Fruit fly (Drosophila melanogaster) whole organism, embryonic: ENCODE measurements around the gene Ogdh.
A peak's percentile ranks its signal among the peaks of the same experiment; 100 is the strongest.

Source experiments
- ATbp ChIP-seq: fragments of 200-800 bp; sonication (Bioruptor generic); optimal IDR thresholded peaks from 2 replicates; lab custom pipeline; 2017; ENCODE audit warnings: missing biosample characterization, mild to moderate bottlenecking, missing genetic modification characterization, missing genetic modification reagents
- Abd-B ChIP-seq: fragments of 200-800 bp; sonication (Bioruptor generic); optimal IDR thresholded peaks from 2 replicates; lab custom pipeline; 2018; ENCODE audit warnings: missing biosample characterization, mild to moderate bottlenecking, missing genetic modification characterization, moderate library complexity
- Asciz ChIP-seq: fragments of 200-800 bp; sonication (Bioruptor generic); optimal IDR thresholded peaks from 2 replicates; lab custom pipeline; 2017; ENCODE audit warnings: missing biosample characterization, mild to moderate bottlenecking, missing genetic modification characterization, missing genetic modification reagents
- B-H1 ChIP-seq: fragments of 200-800 bp; sonication (Bioruptor generic); IDR thresholded peaks from 3 replicates; pipeline ENCODE4 v1.3.6; 2022; ENCODE audit warnings: missing biosample characterization, missing genetic modification characterization
- B-H2 ChIP-seq: fragments of 200-800 bp; sonication (Bioruptor generic); optimal IDR thresholded peaks from 2 replicates; lab custom pipeline; 2018; ENCODE audit warnings: missing biosample characterization, mild to moderate bottlenecking, missing genetic modification characterization
- Blimp-1 ChIP-seq: fragments of 200-800 bp; sonication (Bioruptor generic); optimal IDR thresholded peaks from 3 replicates; lab custom pipeline; 2018; ENCODE audit warnings: missing biosample characterization, missing genetic modification characterization, mild to moderate bottlenecking, moderate library complexity, missing genetic modification reagents
- CG10209 ChIP-seq: fragments of 200-800 bp; sonication (Bioruptor generic); optimal IDR thresholded peaks from 3 replicates; lab custom pipeline; 2017; ENCODE audit warnings: missing biosample characterization, mild to moderate bottlenecking, missing genetic modification characterization, missing genetic modification reagents
- CG10267 ChIP-seq: fragments of 200-800 bp; sonication (Bioruptor generic); optimal IDR thresholded peaks from 2 replicates; lab custom pipeline; 2018; ENCODE audit warnings: missing biosample characterization, mild to moderate bottlenecking, missing genetic modification characterization, moderate library complexity
- CG10979 ChIP-seq: fragments of 200-800 bp; sonication (Bioruptor generic); optimal IDR thresholded peaks from 2 replicates; lab custom pipeline; 2018; ENCODE audit warnings: missing biosample characterization, mild to moderate bottlenecking, missing genetic modification characterization, moderate library complexity
- CG12659 ChIP-seq: fragments of 200-800 bp; sonication (Bioruptor generic); optimal IDR thresholded peaks from 3 replicates; lab custom pipeline; 2017; ENCODE audit warnings: mild to moderate bottlenecking, missing biosample characterization, missing genetic modification reagents, missing genetic modification characterization
- CG12942 ChIP-seq: fragments of 200-800 bp; sonication (Bioruptor generic); optimal IDR thresholded peaks from 3 replicates; lab custom pipeline; 2016; ENCODE audit warnings: missing biosample characterization, missing genetic modification characterization
- CG15269 ChIP-seq: fragments of 200-800 bp; sonication (Bioruptor generic); optimal IDR thresholded peaks from 2 replicates; lab custom pipeline; 2018; ENCODE audit warnings: missing biosample characterization, mild to moderate bottlenecking, missing genetic modification characterization, moderate library complexity
- CG15514 ChIP-seq: fragments of 200-800 bp; sonication (Bioruptor generic); optimal IDR thresholded peaks from 3 replicates; lab custom pipeline; 2017; ENCODE audit warnings: missing biosample characterization, missing genetic modification characterization, mild to moderate bottlenecking, moderate library complexity, missing genetic modification reagents
- CG17361 ChIP-seq: fragments of 200-800 bp; sonication (Bioruptor generic); IDR thresholded peaks from 3 replicates; pipeline ENCODE4 v1.3.6; 2022; ENCODE audit warnings: missing biosample characterization, missing genetic modification characterization
- CG17829 ChIP-seq: fragments of 200-800 bp; optimal IDR thresholded peaks from 2 replicates; lab custom pipeline; 2019; ENCODE audit warnings: missing biosample characterization, mild to moderate bottlenecking, missing genetic modification characterization, moderate library complexity
- CG18262 ChIP-seq: fragments of 200-800 bp; optimal IDR thresholded peaks from 3 replicates; lab custom pipeline; 2019; ENCODE audit warnings: missing biosample characterization, mild to moderate bottlenecking, missing genetic modification characterization, moderate library complexity
- CG31441 ChIP-seq: fragments of 200-800 bp; sonication (Bioruptor generic); IDR thresholded peaks from 2 replicates; pipeline ENCODE4 v1.3.6; 2022; ENCODE audit warnings: missing biosample characterization, missing genetic modification characterization
- CG3281 ChIP-seq: fragments of 200-800 bp; sonication (Bioruptor generic); optimal IDR thresholded peaks from 3 replicates; lab custom pipeline; 2017; ENCODE audit warnings: missing biosample characterization, mild to moderate bottlenecking, missing genetic modification characterization
- CG33557 ChIP-seq: fragments of 200-800 bp; sonication (Bioruptor generic); optimal IDR thresholded peaks from 2 replicates; lab custom pipeline; 2019; ENCODE audit warnings: missing biosample characterization, mild to moderate bottlenecking, missing genetic modification characterization, moderate library complexity
- CG42726 ChIP-seq: fragments of 200-800 bp; sonication (Bioruptor generic); IDR thresholded peaks from 2 replicates; pipeline ENCODE4 v1.3.6; 2022; ENCODE audit warnings: missing biosample characterization, missing genetic modification characterization; ENCODE audit not compliant: partially characterized antibody
- CG6689 ChIP-seq: fragments of 200-800 bp; sonication (Bioruptor generic); IDR thresholded peaks from 2 replicates; pipeline ENCODE4 v1.3.6; 2022; ENCODE audit warnings: missing biosample characterization, missing genetic modification characterization
- CG7839 ChIP-seq: fragments of 200-800 bp; sonication (Bioruptor generic); optimal IDR thresholded peaks from 3 replicates; lab custom pipeline; 2018; ENCODE audit warnings: missing biosample characterization, mild to moderate bottlenecking, missing genetic modification characterization, moderate library complexity
- D19A ChIP-seq: fragments of 200-800 bp; optimal IDR thresholded peaks from 3 replicates; lab custom pipeline; 2019; ENCODE audit warnings: missing biosample characterization, mild to moderate bottlenecking, missing genetic modification characterization, moderate library complexity
- Drgx ChIP-seq: fragments of 200-800 bp; sonication (Bioruptor generic); IDR thresholded peaks from 2 replicates; pipeline ENCODE4 v1.3.6; 2022; ENCODE audit warnings: missing biosample characterization, missing genetic modification characterization
- HmgD ChIP-seq: fragments of 200-800 bp; sonication (Bioruptor generic); optimal IDR thresholded peaks from 3 replicates; lab custom pipeline; 2016; ENCODE audit warnings: missing biosample characterization, missing genetic modification characterization
- Hr78 ChIP-seq, 2 experiments: fragments of 200-800 bp in 1 of 2; fragments of >200 bp in 1 of 2; sonication (Bioruptor generic) in 1 of 2; optimal IDR thresholded peaks; 2 replicates each; lab custom pipeline; 2017 to 2019; ENCODE audit warnings: missing biosample characterization in 2 of 2, missing genetic modification characterization in 2 of 2, mild to moderate bottlenecking in 1 of 2, moderate library complexity in 1 of 2
- Sox102F ChIP-seq: fragments of 200-800 bp; sonication (Bioruptor generic); optimal IDR thresholded peaks from 2 replicates; lab custom pipeline; 2018; ENCODE audit warnings: missing biosample characterization, mild to moderate bottlenecking, missing genetic modification characterization, moderate library complexity
- Trl ChIP-seq, 3 experiments: fragments of >200 bp in 2 of 3; fragments of 200-800 bp in 1 of 3; sonication (Bioruptor generic) in 1 of 3; optimal IDR thresholded peaks; 2 replicates in 1 of 3; 3 replicates in 2 of 3; lab custom pipeline; 2016 to 2017; ENCODE audit warnings: missing biosample characterization in 1 of 3, missing genetic modification characterization in 1 of 3
- Usf ChIP-seq: fragments of 200-800 bp; sonication (Bioruptor generic); optimal IDR thresholded peaks from 2 replicates; lab custom pipeline; 2017; ENCODE audit warnings: missing genotype, missing biosample characterization, missing genetic modification characterization
- ap ChIP-seq: fragments of 200-800 bp; sonication (Bioruptor generic); IDR thresholded peaks from 2 replicates; pipeline ENCODE4 v1.3.6; 2022; ENCODE audit warnings: missing biosample characterization, missing genetic modification characterization
- bab2 ChIP-seq: fragments of 200-800 bp; sonication (Bioruptor generic); optimal IDR thresholded peaks from 2 replicates; lab custom pipeline; 2016; ENCODE audit warnings: missing biosample characterization, missing genetic modification characterization
- dati ChIP-seq: fragments of 200-800 bp; sonication (Bioruptor generic); IDR thresholded peaks from 2 replicates; pipeline ENCODE4 v1.3.6; 2022; ENCODE audit warnings: missing biosample characterization, missing genetic modification characterization
- disco-r ChIP-seq: fragments of 200-800 bp; sonication (Bioruptor generic); optimal IDR thresholded peaks from 2 replicates; lab custom pipeline; 2016; ENCODE audit warnings: missing biosample characterization, missing genetic modification characterization
- ems ChIP-seq: fragments of 200-800 bp; sonication (Bioruptor generic); optimal IDR thresholded peaks from 3 replicates; lab custom pipeline; 2016; ENCODE audit warnings: missing biosample characterization, missing genetic modification characterization
- gem ChIP-seq: fragments of 200-800 bp; sonication (Bioruptor generic); optimal IDR thresholded peaks from 2 replicates; lab custom pipeline; 2019; ENCODE audit warnings: missing biosample characterization, mild to moderate bottlenecking, missing genetic modification characterization, moderate library complexity
- hb ChIP-seq: fragments of 200-800 bp; sonication (Bioruptor generic); IDR thresholded peaks from 3 replicates; pipeline ENCODE4 v1.3.6; 2022; ENCODE audit warnings: missing biosample characterization, missing genetic modification characterization; ENCODE audit not compliant: partially characterized antibody
- hkb ChIP-seq, 2 experiments: fragments of 200-800 bp in 1 of 2; fragments of >200 bp in 1 of 2; sonication (Bioruptor generic) in 1 of 2; IDR thresholded peaks in 1 of 2; optimal IDR thresholded peaks in 1 of 2; 2 replicates each; pipeline versions ENCODE4 v1.3.6 to Lab custom; 2017 to 2022; ENCODE audit warnings: missing biosample characterization in 1 of 2, missing genetic modification characterization in 1 of 2
- insv ChIP-seq, 2 experiments: fragments of 200-800 bp; sonication (Bioruptor generic); optimal IDR thresholded peaks; 3 replicates each; lab custom pipeline; 2016 to 2018; ENCODE audit warnings: missing biosample characterization in 2 of 2, missing genetic modification characterization in 2 of 2
- lmd ChIP-seq: fragments of 200-800 bp; sonication (Bioruptor generic); IDR thresholded peaks from 2 replicates; pipeline ENCODE4 v1.3.6; 2022; ENCODE audit warnings: missing biosample characterization, missing genetic modification characterization
- phol ChIP-seq: fragments of 200-800 bp; sonication (Bioruptor generic); optimal IDR thresholded peaks from 3 replicates; lab custom pipeline; 2018; ENCODE audit warnings: missing biosample characterization, mild to moderate bottlenecking, missing genetic modification characterization, moderate library complexity
- repo ChIP-seq: fragments of 200-800 bp; sonication (Bioruptor generic); optimal IDR thresholded peaks from 2 replicates; lab custom pipeline; 2016; ENCODE audit warnings: missing biosample characterization, missing genetic modification characterization
- row ChIP-seq: fragments of 200-800 bp; sonication (Bioruptor generic); IDR thresholded peaks from 3 replicates; pipeline ENCODE4 v1.3.6; 2022; ENCODE audit warnings: missing biosample characterization, missing genetic modification characterization
- sc ChIP-seq, 3 experiments: fragments of >200 bp in 2 of 3; fragments of 200-800 bp in 1 of 3; sonication (Bioruptor generic) in 1 of 3; optimal IDR thresholded peaks; 2 replicates in 2 of 3; 3 replicates in 1 of 3; lab custom pipeline; 2017; ENCODE audit warnings: mild to moderate bottlenecking in 1 of 3, missing biosample characterization in 1 of 3, missing genetic modification characterization in 1 of 3, missing genetic modification reagents in 1 of 3
- stc ChIP-seq: fragments of 200-800 bp; sonication (Bioruptor generic); IDR thresholded peaks from 2 replicates; pipeline ENCODE4 v1.3.6; 2022; ENCODE audit warnings: missing biosample characterization, missing genetic modification characterization
- tin ChIP-seq: fragments of 200-800 bp; sonication (Bioruptor generic); optimal IDR thresholded peaks from 3 replicates; lab custom pipeline; 2016; ENCODE audit warnings: missing biosample characterization, missing genetic modification characterization

The Ogdh gene

DNA sequence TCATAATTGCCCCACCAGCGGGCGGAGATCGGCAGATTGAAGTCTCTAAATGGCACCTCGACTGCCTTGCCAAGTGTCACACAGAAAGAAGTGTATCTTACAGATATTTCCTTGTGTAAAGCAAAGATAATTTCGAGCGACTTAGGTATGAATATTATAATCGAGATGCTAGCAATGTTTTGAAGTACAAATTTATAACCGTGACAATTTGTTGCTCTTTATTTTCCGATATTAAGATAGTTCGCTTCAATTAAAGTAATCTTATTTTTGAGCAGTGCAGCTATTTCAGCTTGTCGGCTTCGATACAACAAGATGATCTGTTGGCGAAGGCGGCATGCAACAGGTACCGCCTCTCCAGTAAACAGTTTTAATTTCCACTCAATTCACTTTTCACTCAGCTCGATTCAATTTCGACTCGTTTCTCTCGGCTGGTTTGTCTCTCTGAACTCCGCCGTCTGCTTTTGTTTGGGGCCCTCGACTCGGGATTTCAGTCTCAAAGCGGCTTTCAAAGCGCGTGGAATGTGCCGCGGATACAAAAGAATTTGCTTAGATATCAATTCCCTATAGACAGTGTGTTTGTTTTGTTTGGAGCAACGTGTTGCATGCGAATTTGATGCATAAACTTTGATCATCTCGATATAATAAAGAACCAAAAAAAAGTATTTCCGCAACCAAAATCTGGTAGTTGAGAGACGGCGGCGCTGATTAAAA is 38.7 kb upstream of the Ogdh start (continued):
- 0 out of 2 replicates have a peak, but pooled peaks have one; percentile 17 for TF ChIP-seq stc
- no peak for TF ChIP-seq hkb (optimal IDR thresholded peaks at IDR 0.05; lab: Kevin White, UChicago)
- peak; percentile 54 for TF ChIP-seq hkb (GFP tag; IDR thresholded peaks at IDR 0.05; lab: Robert Waterston, UW)
- peak; percentile 14 for TF ChIP-seq Blimp-1 (GFP tag; lab: Kevin White, UChicago)
- TF ChIP-seq CG15269 (tag; lab: Kevin White, UChicago), result peak; percentile 38
- TF ChIP-seq CG6689 (GFP tag; lab: Robert Waterston, UW), result 0 out of 2 replicates have a peak, but pooled peaks have one; percentile 26
- TF ChIP-seq insv (GFP tag; optimal IDR thresholded peaks at IDR 0.05; lab: Kevin White, UChicago), result no peak
- TF ChIP-seq Abd-B (GFP tag; lab: Kevin White, UChicago), result no peak
- 0 out of 2 replicates have a peak, but pooled peaks have one; percentile 12 for TF ChIP-seq CG42726 (GFP tag; lab: Robert Waterston, UW)
- peak; percentile 12 for TF ChIP-seq tin (GFP tag; lab: Kevin White, UChicago)
- no peak for TF ChIP-seq CG3281 (GFP tag; lab: Kevin White, UChicago)
- TF ChIP-seq CG10267 (tag; lab: Kevin White, UChicago), result no peak
- peak; percentile 64 for TF ChIP-seq Asciz
- TF ChIP-seq row (GFP tag; lab: Robert Waterston, UW), result peak; percentile 27; the same call in 1 of the 3 replicates
- peak; percentile 46 for TF ChIP-seq CG18262 (tag; lab: Kevin White, UChicago)
- TF ChIP-seq Sox102F, result peak; percentile 45
- TF ChIP-seq disco-r, result no peak
- TF ChIP-seq ems, result no peak
- 0 out of 2 replicates have a peak, but pooled peaks have one; percentile 28 for TF ChIP-seq lmd (GFP tag; lab: Robert Waterston, UW)
- TF ChIP-seq CG17361 (GFP tag; lab: Robert Waterston, UW), result 0 out of 3 replicates have a peak, but pooled peaks have one; percentile 32
- TF ChIP-seq hb, result no peak
- peak; percentile 34 for TF ChIP-seq gem (tag; lab: Kevin White, UChicago)
- TF ChIP-seq ATbp (GFP tag; lab: Kevin White, UChicago), result no peak
- peak; percentile 35 for TF ChIP-seq phol
- peak; percentile 1 for TF ChIP-seq D19A
- TF ChIP-seq CG10979, result peak; percentile 63

DNA sequence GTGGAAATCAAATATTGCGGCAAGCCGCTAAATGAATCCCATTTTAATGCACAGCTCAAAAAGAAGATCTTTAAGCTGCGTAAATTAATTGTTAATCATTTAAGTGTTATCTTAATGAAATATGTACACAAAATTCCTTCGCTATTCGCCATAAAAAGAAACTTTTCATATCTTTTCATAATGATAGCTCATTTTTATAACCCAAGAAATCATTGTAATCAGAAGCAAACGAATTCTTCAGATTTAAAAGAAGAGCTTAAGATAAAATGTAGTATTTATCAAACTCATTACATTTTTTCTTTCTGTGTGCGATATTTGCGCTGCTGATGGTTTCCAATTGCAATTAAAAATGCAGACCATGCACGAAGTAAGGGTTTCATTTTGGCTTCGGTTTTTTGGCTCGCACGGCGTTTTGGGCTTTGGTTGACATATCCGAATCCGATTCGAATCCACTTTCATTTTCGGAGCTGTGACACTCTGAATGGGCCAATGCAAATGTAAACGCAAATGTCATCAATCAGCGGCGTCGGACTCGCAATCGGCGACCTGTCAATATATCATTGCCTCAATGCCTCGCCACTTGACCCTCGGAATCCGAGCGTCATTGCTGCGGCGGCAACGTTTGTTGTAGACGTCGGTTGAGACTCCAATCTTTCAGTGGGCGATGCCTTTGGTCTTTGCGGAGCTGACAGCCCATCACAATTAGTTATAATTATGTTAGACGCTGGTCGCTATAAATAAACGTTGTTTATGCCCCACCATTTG is 37.0 kb upstream of the Ogdh start:
- TF ChIP-seq Usf (GFP tag; lab: Kevin White, UChicago), result no peak
- TF ChIP-seq Drgx (GFP tag; lab: Robert Waterston, UW), result no peak
- TF ChIP-seq bab2 (GFP tag; lab: Kevin White, UChicago), result no peak
- no peak for TF ChIP-seq repo (GFP tag; lab: Kevin White, UChicago)
- no peak for TF ChIP-seq Abd-B (GFP tag; lab: Kevin White, UChicago)
- TF ChIP-seq sc (optimal IDR thresholded peaks at IDR 0.05; lab: Kevin White, UChicago), result no peak
- TF ChIP-seq sc (GFP tag; optimal IDR thresholded peaks at IDR 0.05; lab: Kevin White, UChicago), result no peak
- TF ChIP-seq CG12942 (GFP tag; lab: Kevin White, UChicago), result no peak
- peak; percentile 13 for TF ChIP-seq CG18262 (tag; lab: Kevin White, UChicago)
- no peak for TF ChIP-seq CG33557 (GFP tag; lab: Kevin White, UChicago)
- no peak for TF ChIP-seq Trl (optimal IDR thresholded peaks at IDR 0.05; lab: Kevin White, UChicago)
- no peak for TF ChIP-seq Trl (GFP tag; optimal IDR thresholded peaks at IDR 0.05; lab: Kevin White, UChicago)
- peak in 1 of 2 experiments; percentile 49 for TF ChIP-seq Hr78 (GFP tag; optimal IDR thresholded peaks at IDR 0.05; lab: Kevin White, UChicago)
- TF ChIP-seq dati, result no peak
- TF ChIP-seq B-H1 (GFP tag; lab: Robert Waterston, UW), result no peak
- TF ChIP-seq CG7839 (tag; lab: Kevin White, UChicago), result peak; percentile 2
- no peak for TF ChIP-seq CG10209
- TF ChIP-seq CG15514, result no peak
- 0 out of 2 replicates have a peak, but pooled peaks have one; percentile 24 for TF ChIP-seq CG31441 (GFP tag; lab: Robert Waterston, UW)
- TF ChIP-seq CG17829 (tag; lab: Kevin White, UChicago), result no peak
- TF ChIP-seq HmgD (GFP tag; lab: Kevin White, UChicago), result no peak
- no peak for TF ChIP-seq CG12659 (GFP tag; lab: Kevin White, UChicago)
- TF ChIP-seq ap (GFP tag; lab: Robert Waterston, UW), result no peak
- TF ChIP-seq B-H2 (GFP tag; lab: Kevin White, UChicago), result no peak
